Fruit fly (Drosophila melanogaster): ENCODE results near the gene CG17078.
A peak's percentile ranks its signal among the peaks of the same experiment; 100 is the strongest.

CG17078 gene

DNA sequence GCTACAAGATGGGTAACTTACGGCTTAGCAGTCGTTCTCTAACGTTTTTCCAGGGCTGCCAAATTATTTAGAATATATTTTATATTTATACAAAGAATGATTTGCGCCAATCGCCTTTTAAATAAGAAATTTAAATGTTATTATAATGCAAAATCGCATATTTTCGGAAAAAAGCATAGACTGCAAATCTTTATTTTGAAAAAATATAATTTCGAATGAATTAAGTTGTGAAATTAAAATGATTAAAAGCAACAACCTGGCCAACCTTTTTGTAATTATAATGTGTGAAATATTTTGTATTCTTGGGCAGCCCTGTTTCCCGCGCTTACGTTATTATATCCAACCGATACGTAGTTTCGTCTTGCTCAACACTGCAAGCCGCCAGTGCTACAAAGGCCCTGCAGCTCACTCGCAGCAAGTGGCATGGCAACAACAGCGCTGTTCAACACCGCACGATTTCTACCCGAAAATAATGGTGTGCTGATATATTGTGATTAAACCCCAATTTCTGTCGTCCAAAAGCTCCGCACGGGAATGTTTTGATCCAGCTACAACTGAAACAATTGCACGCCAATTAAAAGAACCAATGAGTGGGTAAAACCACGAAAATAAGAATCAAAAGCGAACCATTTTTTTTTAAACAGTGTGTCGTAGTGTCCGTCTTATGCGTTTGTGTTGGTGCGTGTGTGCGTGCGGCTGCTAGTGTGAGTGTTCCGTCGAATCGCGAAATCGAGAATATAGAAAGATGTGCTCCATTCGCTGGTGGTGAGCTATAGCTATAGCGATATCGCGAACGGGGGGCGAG lies 19.6 kb upstream of the CG17078 start, which contains the start of gene Pi3K21B (continued):
- TF ChIP-seq Atf-2 (GFP tag; optimal IDR thresholded peaks at IDR 0.05) (peak; percentile 87), Abd-B (GFP tag; optimal IDR thresholded peaks at IDR 0.05) (peak; percentile 92), gem (tag; optimal IDR thresholded peaks at IDR 0.05) (peak; percentile 95), tap (tag; optimal IDR thresholded peaks at IDR 0.05) (peak; percentile 74), hkb (optimal IDR thresholded peaks at IDR 0.05) (peak; percentile 40), hkb (GFP tag; IDR thresholded peaks at IDR 0.05) (peak; percentile 82), CG5180 (GFP tag; optimal IDR thresholded peaks at IDR 0.05) (peak; percentile 69), fd96Cb (tag; optimal IDR thresholded peaks at IDR 0.05) (peak; percentile 89), CG6791 (GFP tag; IDR thresholded peaks at IDR 0.05; ENCODE audit: partially characterized antibody) (peak; percentile 73), CG9609 (GFP tag; optimal IDR thresholded peaks at IDR 0.05) (peak; percentile 92), pita (GFP tag; optimal IDR thresholded peaks at IDR 0.05) (no peak), HmgZ (tag; optimal IDR thresholded peaks at IDR 0.05) (peak; percentile 87), tin (GFP tag; optimal IDR thresholded peaks at IDR 0.05) (peak; percentile 94), CG8281 (tag; optimal IDR thresholded peaks at IDR 0.05) (peak; percentile 73), abd-A (tag; optimal IDR thresholded peaks at IDR 0.05) (peak; percentile 53), lov (optimal IDR thresholded peaks at IDR 0.05) (no peak), lov (GFP tag; IDR thresholded peaks at IDR 0.05) (0 out of 3 replicates have a peak, but pooled peaks have one; percentile 4), org-1 (GFP tag; optimal IDR thresholded peaks at IDR 0.05) (peak; percentile 73), peb (GFP tag; IDR thresholded peaks at IDR 0.05) (peak; percentile 70), Vsx1 (GFP tag; optimal IDR thresholded peaks at IDR 0.05) (peak; percentile 61), Bgb (GFP tag; IDR thresholded peaks at IDR 0.05; ENCODE audit: partially characterized antibody) (peak; percentile 26; the same call in 1 of the 2 replicates), pnt (GFP tag; optimal IDR thresholded peaks at IDR 0.05) (peak; percentile 79), so (GFP tag; IDR thresholded peaks at IDR 0.05) (peak; percentile 83), Oaz (GFP tag; IDR thresholded peaks at IDR 0.05) (peak; percentile 79), Optix (GFP tag; IDR thresholded peaks at IDR 0.05) (peak; percentile 59; the same call in 1 of the 3 replicates), CG7987 (GFP tag; optimal IDR thresholded peaks at IDR 0.05) (peak; percentile 67), CG8478 (optimal IDR thresholded peaks at IDR 0.05) (peak; percentile 78), CG17328 (GFP tag; IDR thresholded peaks at IDR 0.05) (peak; percentile 75; the same call in 1 of the 2 replicates), ap (GFP tag; IDR thresholded peaks at IDR 0.05) (peak; percentile 78), CG10147 (GFP tag; optimal IDR thresholded peaks at IDR 0.05) (peak; percentile 88), ewg (GFP tag; optimal IDR thresholded peaks at IDR 0.05) (peak; percentile 74), zf30C (GFP tag; optimal IDR thresholded peaks at IDR 0.05) (peak; percentile 10), repo (GFP tag; optimal IDR thresholded peaks at IDR 0.05) (peak; percentile 90), gcm2 (GFP tag; optimal IDR thresholded peaks at IDR 0.05) (peak; percentile 77), CG13296 (GFP tag; optimal IDR thresholded peaks at IDR 0.05) (peak; percentile 84), Myb (GFP tag; optimal IDR thresholded peaks at IDR 0.05) (peak; percentile 75), Fer1 (GFP tag; optimal IDR thresholded peaks at IDR 0.05) (peak; percentile 86), CG42726 (GFP tag; IDR thresholded peaks at IDR 0.05; ENCODE audit: partially characterized antibody) (0 out of 2 replicates have a peak, but pooled peaks have one; percentile 39), CG17612 (GFP tag; IDR thresholded peaks at IDR 0.05) (peak; percentile 52; the same call in 1 of the 2 replicates), CG1529 (GFP tag; optimal IDR thresholded peaks at IDR 0.05) (peak; percentile 76), Hey (tag; optimal IDR thresholded peaks at IDR 0.05) (peak; percentile 71), CG15601 (tag; optimal IDR thresholded peaks at IDR 0.05) (peak; percentile 87), grau (tag; optimal IDR thresholded peaks at IDR 0.05) (peak; percentile 90), CG1602 (GFP tag; optimal IDR thresholded peaks at IDR 0.05) (peak; percentile 90), CG11456 (GFP tag; IDR thresholded peaks at IDR 0.05) (peak; percentile 96), CG8944 (GFP tag; optimal IDR thresholded peaks at IDR 0.05) (peak; percentile 93), CG9437 (GFP tag; optimal IDR thresholded peaks at IDR 0.05) (peak; percentile 100), CG1603 (tag; optimal IDR thresholded peaks at IDR 0.05) (peak; percentile 85), E2f2 (GFP tag; IDR thresholded peaks at IDR 0.05) (peak; percentile 88)
